Worm (Caenorhabditis elegans): ENCODE results near the gene got-2.2.

DNA sequence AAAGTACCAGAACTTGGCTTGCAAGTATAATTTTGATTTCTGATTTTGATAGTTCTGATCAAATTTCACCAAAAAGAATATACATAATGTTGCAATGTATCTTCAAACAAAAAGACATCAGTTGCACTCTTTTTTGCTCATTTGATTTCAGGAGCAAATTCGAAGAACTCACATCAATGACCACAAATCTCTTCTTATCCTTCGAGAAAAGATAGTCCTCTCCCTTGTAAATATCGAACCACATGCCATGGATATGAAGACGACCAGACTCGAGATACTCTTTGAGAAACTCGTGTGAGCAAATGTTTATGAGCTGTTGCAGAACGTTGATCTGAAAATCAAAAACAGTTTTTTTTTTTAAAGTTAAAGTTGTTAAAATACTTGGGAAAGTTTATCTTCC, 38.0 kb upstream of the got-2.2 start:
- TF ChIP-seq nhr-76 (tag; optimal IDR thresholded peaks at IDR 0.05), result no peak
- TF ChIP-seq flh-1 (GFP tag; optimal IDR thresholded peaks at IDR 0.05), result no peak
- no peak for TF ChIP-seq snpc-4 (tag; optimal IDR thresholded peaks at IDR 0.05)
- no peak for TF ChIP-seq nhr-237 (tag; optimal IDR thresholded peaks at IDR 0.05)
- no peak for TF ChIP-seq cnd-1 (tag; optimal IDR thresholded peaks at IDR 0.05)
- no peak for TF ChIP-seq unc-62 (GFP tag; optimal IDR thresholded peaks at IDR 0.05)
- no peak for TF ChIP-seq unc-39 (tag; optimal IDR thresholded peaks at IDR 0.05)
- TF ChIP-seq ztf-11 (tag; optimal IDR thresholded peaks at IDR 0.05), result no peak
- no peak for TF ChIP-seq sptf-1 (tag; optimal IDR thresholded peaks at IDR 0.05)
- TF ChIP-seq pha-4 (tag; optimal IDR thresholded peaks at IDR 0.05), result no peak
- no peak for TF ChIP-seq bed-3 (GFP tag; optimal IDR thresholded peaks at IDR 0.05)
